Fruit fly (Drosophila melanogaster): ENCODE data around the gene MFS3.
A peak's percentile ranks its signal among the peaks of the same experiment; 100 is the strongest.

The MFS3 gene

DNA sequence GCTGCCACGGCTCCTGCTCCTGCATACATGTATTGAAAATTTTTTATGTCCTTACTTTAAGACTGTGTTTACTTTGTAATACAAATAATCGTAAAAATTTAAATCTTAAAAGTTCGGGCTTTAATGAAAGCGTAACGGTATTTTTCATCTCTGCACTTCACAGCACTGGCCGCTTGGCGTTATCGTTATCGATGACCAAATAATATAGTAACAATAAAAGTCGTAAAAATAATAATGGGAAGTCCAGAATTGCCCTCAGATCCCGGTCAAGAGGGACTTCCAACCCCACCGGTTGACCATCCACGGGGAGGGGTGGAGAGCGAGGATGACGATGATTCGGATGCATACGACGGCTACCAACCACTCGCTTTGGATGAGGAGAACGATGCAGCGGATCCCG, 23.3 kb downstream of the MFS3 start, which contains the start of gene CG14341 (continued):
- no peak for TF ChIP-seq CG9817 (tag; optimal IDR thresholded peaks at IDR 0.05)

- TF ChIP-seq exex (tag; optimal IDR thresholded peaks at IDR 0.05) (no peak), CrebB (tag; optimal IDR thresholded peaks at IDR 0.05) (peak; percentile 32), Nf-YA (GFP tag; IDR thresholded peaks at IDR 0.05) (no peak), Xrp1 (GFP tag; IDR thresholded peaks at IDR 0.05) (peak; percentile 72), CG7839 (tag; optimal IDR thresholded peaks at IDR 0.05) (no peak), CG32772 (GFP tag; IDR thresholded peaks at IDR 0.05) (no peak), CG3726 (GFP tag; IDR thresholded peaks at IDR 0.05) (no peak), eve (GFP tag; optimal IDR thresholded peaks at IDR 0.05) (no peak), CG17829 (tag; optimal IDR thresholded peaks at IDR 0.05) (peak; percentile 80), NC2α (GFP tag; optimal IDR thresholded peaks at IDR 0.05) (no peak), CG8478 (optimal IDR thresholded peaks at IDR 0.05) (no peak), CG11723 (GFP tag; optimal IDR thresholded peaks at IDR 0.05) (no peak), Hey (tag; optimal IDR thresholded peaks at IDR 0.05) (no peak), inv (GFP tag; IDR thresholded peaks at IDR 0.05; ENCODE audit: partially characterized antibody) (peak; percentile 91), gro (GFP tag; optimal IDR thresholded peaks at IDR 0.05) (peak; percentile 31), Doc3 (GFP tag; IDR thresholded peaks at IDR 0.05; ENCODE audit: partially characterized antibody) (peak; percentile 94), CG11085 (GFP tag; IDR thresholded peaks at IDR 0.05) (0 out of 2 replicates have a peak, but pooled peaks have one; percentile 17), CG5953 (GFP tag; IDR thresholded peaks at IDR 0.05) (no peak), TFAM (GFP tag; optimal IDR thresholded peaks at IDR 0.05) (no peak), HLH4C (GFP tag; IDR thresholded peaks at IDR 0.05; ENCODE audit: partially characterized antibody) (peak; percentile 79), ERR (GFP tag; optimal IDR thresholded peaks at IDR 0.05) (no peak), Elba2 (GFP tag; optimal IDR thresholded peaks at IDR 0.05) (no peak), CG14710 (tag; optimal IDR thresholded peaks at IDR 0.05) (peak; percentile 86), CG2712 (tag; optimal IDR thresholded peaks at IDR 0.05) (peak; percentile 78), ttk (GFP tag; IDR thresholded peaks at IDR 0.05) (no peak), NFAT (GFP tag; IDR thresholded peaks at IDR 0.05) (0 out of 2 replicates have a peak, but pooled peaks have one; percentile 30), sisA (GFP tag; IDR thresholded peaks at IDR 0.05) (no peak), prd (optimal IDR thresholded peaks at IDR 0.05) (no peak), prd (GFP tag; IDR thresholded peaks at IDR 0.05) (peak; percentile 74; the same call in 2 of the 3 replicates), gcm (GFP tag; optimal IDR thresholded peaks at IDR 0.05) (peak; percentile 36), CG43689 (GFP tag; IDR thresholded peaks at IDR 0.05) (no peak), Awh (GFP tag; IDR thresholded peaks at IDR 0.05) (peak; percentile 42; the same call in 1 of the 2 replicates), CG4707 (GFP tag; optimal IDR thresholded peaks at IDR 0.05) (no peak), CG1603 (tag; optimal IDR thresholded peaks at IDR 0.05) (no peak), Deaf1 (tag; optimal IDR thresholded peaks at IDR 0.05) (peak; percentile 41), CG7271 (tag; optimal IDR thresholded peaks at IDR 0.05) (no peak), pan (optimal IDR thresholded peaks at IDR 0.05) (no peak), pan (GFP tag; optimal IDR thresholded peaks at IDR 0.05 in 1 of 2, IDR thresholded peaks at IDR 0.05 in 1 of 2) (no peak), Camta (GFP tag; optimal IDR thresholded peaks at IDR 0.05) (peak; percentile 51), CG7928 (GFP tag; optimal IDR thresholded peaks at IDR 0.05) (peak; percentile 39), PHDP (tag; optimal IDR thresholded peaks at IDR 0.05) (peak; percentile 64), CG13123 (GFP tag; optimal IDR thresholded peaks at IDR 0.05) (peak; percentile 47), CG12071 (GFP tag; optimal IDR thresholded peaks at IDR 0.05) (no peak), sens-2 (GFP tag; IDR thresholded peaks at IDR 0.05) (no peak), insv (GFP tag; optimal IDR thresholded peaks at IDR 0.05) (peak in 1 of 2 experiments; percentile 35), nerfin-2 (GFP tag; IDR thresholded peaks at IDR 0.05; ENCODE audit: partially characterized antibody) (peak; percentile 81), Ets97D (GFP tag; optimal IDR thresholded peaks at IDR 0.05) (peak; percentile 75), schlank (tag; optimal IDR thresholded peaks at IDR 0.05) (no peak)
Measured at dm6 chr2L:1169867-1170415, 26.9 kb downstream of the MFS3 start, which contains the start of the genes CG31922 and Plap. Gene CG31922 (plus strand): TSS chr2L:1170181. Gene Plap (minus strand): TSS chr2L:1170365.
